Worm (Caenorhabditis elegans): ENCODE data around the gene pnc-2.
A peak's percentile ranks its signal among the peaks of the same experiment; 100 is the strongest.

Gene pnc-2

DNA sequence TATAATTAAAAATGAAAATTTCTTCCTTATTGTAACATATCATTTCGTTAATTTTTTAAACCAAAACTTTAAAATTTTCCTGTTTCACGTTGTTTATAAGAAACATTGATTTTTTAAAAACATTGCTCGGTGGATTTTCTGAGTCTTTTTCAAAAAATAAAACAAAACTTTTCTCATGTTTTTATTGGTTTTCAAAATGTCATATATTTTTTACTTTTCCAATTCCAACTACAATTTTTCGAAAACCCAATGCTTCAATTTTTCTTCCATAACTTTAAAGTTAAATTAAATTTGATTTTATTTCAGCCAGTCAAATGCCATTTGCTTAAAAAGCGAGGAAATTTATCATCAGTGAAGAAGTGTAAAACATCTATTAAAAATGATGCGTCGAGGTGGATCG is 30.3 kb downstream of the pnc-2 start, which contains the start of gene eps-8:
Gene eps-8 (plus strand): TSS at position 301 of the 400 bp plus-strand sequence.
- TF ChIP-seq lin-13 (GFP tag; optimal IDR thresholded peaks at IDR 0.05), result no peak
- TF ChIP-seq fos-1 (tag; optimal IDR thresholded peaks at IDR 0.05), result no peak
- TF ChIP-seq C34F6.9 (tag; optimal IDR thresholded peaks at IDR 0.05), result no peak
- no peak for TF ChIP-seq F13H6.1 (tag; optimal IDR thresholded peaks at IDR 0.05)
- no peak for TF ChIP-seq ama-1 (optimal IDR thresholded peaks at IDR 0.05)
- no peak for TF ChIP-seq blmp-1 (tag; optimal IDR thresholded peaks at IDR 0.05; ENCODE audit: insufficient read depth)
- no peak for TF ChIP-seq sma-9 (GFP tag; optimal IDR thresholded peaks at IDR 0.05)
- TF ChIP-seq sma-9 (tag; optimal IDR thresholded peaks at IDR 0.05), result no peak
- no peak for TF ChIP-seq peb-1 (tag; optimal IDR thresholded peaks at IDR 0.05)
- TF ChIP-seq mbf-1 (tag; optimal IDR thresholded peaks at IDR 0.05), result no peak
- no peak for TF ChIP-seq nhr-77 (tag; optimal IDR thresholded peaks at IDR 0.05)
- TF ChIP-seq unc-62 (GFP tag; optimal IDR thresholded peaks at IDR 0.05), result no peak
- TF ChIP-seq unc-55 (GFP tag; optimal IDR thresholded peaks at IDR 0.05), result no peak
- no peak for TF ChIP-seq nhr-12 (tag; optimal IDR thresholded peaks at IDR 0.05)
- TF ChIP-seq sma-3 (GFP tag; optimal IDR thresholded peaks at IDR 0.05), result no peak
- TF ChIP-seq mab-5 (tag; optimal IDR thresholded peaks at IDR 0.05), result no peak
- TF ChIP-seq skn-1 (tag; optimal IDR thresholded peaks at IDR 0.05), result no peak
- no peak for TF ChIP-seq ceh-16 (tag; optimal IDR thresholded peaks at IDR 0.05)
- no peak for TF ChIP-seq nhr-11 (tag; optimal IDR thresholded peaks at IDR 0.05)
- no peak for TF ChIP-seq zag-1 (tag; optimal IDR thresholded peaks at IDR 0.05)

DNA sequence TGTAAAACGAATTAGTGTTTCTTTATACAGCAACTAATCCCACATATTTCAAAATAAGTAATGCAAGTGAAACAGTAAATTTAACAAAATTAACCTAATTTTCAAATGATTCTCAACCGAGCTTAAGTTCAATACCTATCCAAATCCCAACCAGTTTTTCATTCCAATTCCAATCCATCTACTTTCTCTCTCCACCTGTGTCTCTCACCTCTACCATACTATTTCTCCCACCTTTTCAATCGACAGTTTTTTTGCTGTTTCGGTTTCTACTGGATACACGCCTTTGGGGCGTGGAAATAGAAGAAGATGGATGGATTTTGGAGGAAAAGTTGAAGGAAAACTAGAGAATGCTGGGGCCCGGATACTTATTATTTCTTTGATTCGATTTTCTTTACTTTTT is 31.8 kb downstream of the pnc-2 start:
- TF ChIP-seq R02D3.7 (tag; optimal IDR thresholded peaks at IDR 0.05) (no peak), gmeb-1 (tag; optimal IDR thresholded peaks at IDR 0.05) (no peak), nhr-129 (tag; optimal IDR thresholded peaks at IDR 0.05) (no peak), unc-55 (GFP tag; optimal IDR thresholded peaks at IDR 0.05) (no peak), unc-62 (GFP tag; optimal IDR thresholded peaks at IDR 0.05) (no peak), blmp-1 (tag; optimal IDR thresholded peaks at IDR 0.05; ENCODE audit: insufficient read depth) (no peak), nhr-10 (tag; optimal IDR thresholded peaks at IDR 0.05) (no peak), aly-2 (tag; optimal IDR thresholded peaks at IDR 0.05) (no peak)

DNA sequence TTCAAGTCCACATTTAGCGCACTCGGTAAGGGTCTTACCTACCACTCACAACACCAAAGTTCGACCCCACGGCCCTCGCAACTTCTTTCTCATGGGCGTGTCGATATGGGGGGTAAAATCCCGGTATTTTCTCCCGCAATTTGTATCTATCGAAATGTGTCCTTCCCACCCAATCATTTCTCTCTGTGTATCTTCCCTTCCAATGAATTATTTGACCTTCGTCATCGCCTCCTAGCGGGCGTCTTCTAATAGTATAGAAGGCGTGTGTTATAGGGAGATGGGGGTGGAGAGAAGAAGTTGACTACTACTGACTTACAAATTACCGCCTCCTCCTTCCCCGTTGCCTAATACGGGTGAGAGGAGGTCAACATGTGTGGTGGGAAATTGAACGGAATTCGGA is 32.9 kb downstream of the pnc-2 start:
- TF ChIP-seq nhr-23 (tag; optimal IDR thresholded peaks at IDR 0.05) (no peak), fos-1 (tag; optimal IDR thresholded peaks at IDR 0.05) (peak; percentile 13), sem-4 (tag; optimal IDR thresholded peaks at IDR 0.05) (no peak), ztf-1 (GFP tag; conservative IDR thresholded peaks at IDR 0.05) (no peak), egl-27 (tag; optimal IDR thresholded peaks at IDR 0.05) (no peak), nhr-25 (tag; optimal IDR thresholded peaks at IDR 0.05) (peak; percentile 69), gmeb-1 (tag; optimal IDR thresholded peaks at IDR 0.05) (no peak), nhr-77 (tag; optimal IDR thresholded peaks at IDR 0.05) (no peak), dmd-4 (tag; optimal IDR thresholded peaks at IDR 0.05) (no peak), unc-55 (GFP tag; optimal IDR thresholded peaks at IDR 0.05) (no peak), nhr-129 (tag; optimal IDR thresholded peaks at IDR 0.05) (peak; percentile 75), unc-62 (GFP tag; optimal IDR thresholded peaks at IDR 0.05) (no peak), sma-3 (GFP tag; optimal IDR thresholded peaks at IDR 0.05) (peak; percentile 26), elt-3 (tag; optimal IDR thresholded peaks at IDR 0.05) (no peak), alr-1 (tag; optimal IDR thresholded peaks at IDR 0.05) (no peak), nhr-10 (tag; optimal IDR thresholded peaks at IDR 0.05) (no peak), lin-11 (tag; optimal IDR thresholded peaks at IDR 0.05) (no peak), sma-9 (GFP tag; optimal IDR thresholded peaks at IDR 0.05) (no peak), sma-9 (tag; optimal IDR thresholded peaks at IDR 0.05) (no peak), C34F6.9 (tag; optimal IDR thresholded peaks at IDR 0.05) (no peak), skn-1 (tag; optimal IDR thresholded peaks at IDR 0.05) (no peak)

DNA sequence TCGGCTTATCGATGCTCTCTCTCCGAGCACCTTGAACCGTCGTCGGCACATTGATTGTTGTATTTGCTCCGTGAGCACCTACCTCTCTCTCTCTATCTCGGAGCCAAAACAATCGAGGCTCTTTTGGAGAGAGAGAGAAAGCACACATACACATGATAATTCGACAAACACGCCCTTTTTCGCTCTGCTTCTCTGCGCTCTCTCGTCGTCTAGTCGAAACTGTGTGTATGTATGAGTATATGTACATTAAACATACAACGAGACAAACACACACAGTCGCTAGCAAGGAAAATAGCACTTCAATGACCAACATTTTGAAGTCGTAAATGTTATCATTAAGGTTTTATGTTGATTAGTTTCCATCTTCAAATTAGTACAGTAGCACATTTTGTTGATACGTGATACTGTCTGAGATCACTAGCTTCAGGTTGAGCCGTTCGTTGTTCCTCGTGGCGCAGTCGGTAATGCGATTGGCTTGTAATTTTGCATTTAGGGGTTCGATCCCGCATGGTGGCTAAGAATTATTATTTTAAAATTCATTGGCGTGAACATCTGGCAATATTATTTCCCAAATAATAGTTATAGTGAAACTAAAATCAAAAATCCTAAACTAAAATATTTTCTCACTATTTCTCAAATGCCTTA is 34.4 kb downstream of the pnc-2 start:
- TF ChIP-seq nhr-77 (tag; optimal IDR thresholded peaks at IDR 0.05) (no peak), nhr-21 (tag; optimal IDR thresholded peaks at IDR 0.05) (no peak), nhr-237 (tag; optimal IDR thresholded peaks at IDR 0.05) (no peak), nhr-25 (tag; optimal IDR thresholded peaks at IDR 0.05) (peak; percentile 3), sma-9 (GFP tag; optimal IDR thresholded peaks at IDR 0.05) (peak; percentile 68), sma-9 (tag; optimal IDR thresholded peaks at IDR 0.05) (no peak), alr-1 (tag; optimal IDR thresholded peaks at IDR 0.05) (no peak), lsy-2 (tag; optimal IDR thresholded peaks at IDR 0.05) (no peak), unc-62 (GFP tag; optimal IDR thresholded peaks at IDR 0.05) (no peak), ceh-82 (tag; optimal IDR thresholded peaks at IDR 0.05) (no peak), elt-3 (tag; optimal IDR thresholded peaks at IDR 0.05) (no peak), unc-39 (tag; optimal IDR thresholded peaks at IDR 0.05) (no peak), F13H6.1 (tag; optimal IDR thresholded peaks at IDR 0.05) (peak; percentile 91), fos-1 (tag; optimal IDR thresholded peaks at IDR 0.05) (peak; percentile 76), Y55F3AM.14 (GFP tag; optimal IDR thresholded peaks at IDR 0.05) (no peak), sma-3 (GFP tag; optimal IDR thresholded peaks at IDR 0.05) (peak; percentile 60), R02D3.7 (tag; optimal IDR thresholded peaks at IDR 0.05) (no peak), gmeb-1 (tag; optimal IDR thresholded peaks at IDR 0.05) (peak; percentile 49), lin-13 (GFP tag; optimal IDR thresholded peaks at IDR 0.05) (no peak), egl-27 (tag; optimal IDR thresholded peaks at IDR 0.05) (peak; percentile 44), nhr-11 (tag; optimal IDR thresholded peaks at IDR 0.05) (no peak), dmd-4 (tag; optimal IDR thresholded peaks at IDR 0.05) (no peak), crh-2 (tag; optimal IDR thresholded peaks at IDR 0.05) (peak; percentile 59), ztf-1 (GFP tag; conservative IDR thresholded peaks at IDR 0.05) (no peak), zag-1 (tag; optimal IDR thresholded peaks at IDR 0.05) (no peak), nhr-129 (tag; optimal IDR thresholded peaks at IDR 0.05) (peak; percentile 96), ceh-16 (tag; optimal IDR thresholded peaks at IDR 0.05) (no peak), nhr-23 (tag; optimal IDR thresholded peaks at IDR 0.05) (no peak), nhr-12 (tag; optimal IDR thresholded peaks at IDR 0.05) (no peak), ztf-11 (tag; optimal IDR thresholded peaks at IDR 0.05) (no peak)
